ENCODE assay signal across 2 worm cellular contexts in genomic region chrV:1550697-1551096, ce11.
TF ChIP-seq lines count a peak whose summit lies in the region.

No protein-coding gene starts in this region.

TF ChIP-seq in whole organism, L4 larva, 104 proteins besides CTCF, POLR2A, EP300 and RAD21:
- TF ChIP-seq snpc-1.2 (GFP tag; IDR thresholded peaks at IDR 0.05; lab: Robert Waterston, UW) (no peak), aha-1 (tag; lab: Kevin White, UChicago) (peak; percentile 60)
TF ChIP-seq in whole organism, L4 larva: peak in this region for 1.

TF ChIP-seq in whole organism, young adult, 124 proteins besides CTCF, POLR2A, EP300 and RAD21:
- TF ChIP-seq snpc-4 (GFP tag; optimal IDR thresholded peaks at IDR 0.05; lab: Kevin White, UChicago) (no peak), snpc-4 (tag; optimal IDR thresholded peaks at IDR 0.05; lab: Kevin White, UChicago) (peak in 3 of 4 experiments; percentile 37 to 87 (median 84)), cebp-1 (GFP tag; IDR thresholded peaks at IDR 0.05; lab: Robert Waterston, UW) (no peak), cebp-1 (tag; optimal IDR thresholded peaks at IDR 0.05; lab: Kevin White, UChicago) (no peak), mxl-1 (tag; optimal IDR thresholded peaks at IDR 0.05; lab: Kevin White, UChicago) (no peak), snpc-1.1 (tag; optimal IDR thresholded peaks at IDR 0.05; lab: Kevin White, UChicago; ENCODE audit: insufficient read depth) (peak; percentile 41)

Comparison
In these comparisons a context has a peak if more than half of its experiments do, and no peak if none do; other contexts are left out.
1. Of the 7 proteins assayed by ChIP-seq in both whole organism, young adult and whole organism, L4 larva: peak only in whole organism, young adult: snpc-4; only in whole organism, L4 larva: none; in both: none; in neither: 6.